Worm (Caenorhabditis elegans) whole organism, L1 larva: ENCODE data around the gene nhr-264.

Experiments
- C04F5.9 ChIP-seq: sonication (generic microtip); optimal IDR thresholded peaks from 2 replicates; lab custom pipeline; 2016; ENCODE audit warnings: missing genetic modification characterization, missing compliant biosample characterization
- C16A3.4 ChIP-seq: fragments of 150-350 bp; optimal IDR thresholded peaks from 2 replicates; lab custom pipeline; 2014; ENCODE audit warnings: missing biosample characterization, missing genetic modification characterization
- aha-1 ChIP-seq: fragments of 150-350 bp; optimal IDR thresholded peaks from 2 replicates; lab custom pipeline; 2014; ENCODE audit warnings: missing biosample characterization, missing genetic modification characterization
- alr-1 ChIP-seq: fragments of 200-800 bp; sonication (Bioruptor generic); optimal IDR thresholded peaks from 2 replicates; lab custom pipeline; 2018; ENCODE audit warnings: borderline replicate concordance, mild to moderate bottlenecking, missing genetic modification characterization, missing compliant biosample characterization
- aly-2 ChIP-seq: fragments of 150-350 bp; optimal IDR thresholded peaks from 2 replicates; lab custom pipeline; 2014; ENCODE audit warnings: missing biosample characterization, missing genetic modification characterization
- blmp-1 ChIP-seq: fragments of 150-350 bp; optimal IDR thresholded peaks from 2 replicates; lab custom pipeline; 2014; ENCODE audit warnings: missing biosample characterization, missing genetic modification characterization
- ceh-88 ChIP-seq: fragments of 200-800 bp; sonication (Bioruptor generic); IDR thresholded peaks from 2 replicates; pipeline ENCODE4 v1.3.6; 2022; ENCODE audit warnings: missing genetic modification characterization, missing compliant biosample characterization
- dpl-1 ChIP-seq, 3 experiments: fragments of 150-350 bp in 2 of 3; sonication (generic microtip) in 1 of 3; optimal IDR thresholded peaks; 2 replicates each; lab custom pipeline; 2014 to 2017; ENCODE audit warnings: missing biosample characterization in 3 of 3, missing genetic modification characterization in 3 of 3, missing genetic modification reagents in 3 of 3
- efl-3 ChIP-seq: fragments of 200-800 bp; sonication (Bioruptor generic); optimal IDR thresholded peaks from 2 replicates; lab custom pipeline; 2018; ENCODE audit warnings: mild to moderate bottlenecking, missing genetic modification characterization, missing compliant biosample characterization
- elt-2 ChIP-seq: sonication (generic microtip); optimal IDR thresholded peaks from 2 replicates; lab custom pipeline; 2016; ENCODE audit warnings: missing genetic modification characterization, mild to moderate bottlenecking, inconsistent platforms, missing compliant biosample characterization, missing genetic modification reagents
- ets-5 ChIP-seq: fragments of 200-800 bp; sonication (Bioruptor generic); IDR thresholded peaks from 2 replicates; pipeline ENCODE4 v1.3.6; 2022; ENCODE audit warnings: missing genetic modification characterization, missing compliant biosample characterization
- fkh-10 ChIP-seq: sonication (generic microtip); optimal IDR thresholded peaks from 2 replicates; lab custom pipeline; 2017; ENCODE audit warnings: missing biosample characterization, missing genetic modification reagents, missing genetic modification characterization
- fkh-8 ChIP-seq: sonication (generic microtip); optimal IDR thresholded peaks from 2 replicates; lab custom pipeline; 2016; ENCODE audit warnings: mild to moderate bottlenecking, missing genetic modification characterization, missing compliant biosample characterization
- fos-1 ChIP-seq: fragments of 150-350 bp; optimal IDR thresholded peaks from 2 replicates; lab custom pipeline; 2014; ENCODE audit warnings: missing biosample characterization, missing genetic modification characterization
- hlh-4 ChIP-seq: sonication (generic microtip); optimal IDR thresholded peaks from 2 replicates; lab custom pipeline; 2016; ENCODE audit warnings: mild to moderate bottlenecking, missing genetic modification characterization, missing compliant biosample characterization
- hpl-2 ChIP-seq: fragments of 150-350 bp; optimal IDR thresholded peaks from 2 replicates; lab custom pipeline; 2014; ENCODE audit warnings: missing biosample characterization, missing genetic modification reagents, missing genetic modification characterization
- irx-1 ChIP-seq: sonication (generic microtip); optimal IDR thresholded peaks from 2 replicates; lab custom pipeline; 2016; ENCODE audit warnings: missing genetic modification characterization, missing compliant biosample characterization
- isw-1 ChIP-seq: fragments of 200-800 bp; sonication (Bioruptor generic); IDR thresholded peaks from 2 replicates; pipeline ENCODE4 v1.3.6; 2022; ENCODE audit warnings: missing genetic modification characterization, missing compliant biosample characterization
- lin-13 ChIP-seq: fragments of 150-350 bp; optimal IDR thresholded peaks from 2 replicates; lab custom pipeline; 2014; ENCODE audit warnings: missing biosample characterization, missing genetic modification reagents, missing genetic modification characterization
- lin-35 ChIP-seq, 2 experiments: fragments of 150-350 bp; optimal IDR thresholded peaks; 2 replicates each; lab custom pipeline; 2014; ENCODE audit warnings: missing biosample characterization in 2 of 2, missing genetic modification characterization in 2 of 2, missing genetic modification reagents in 2 of 2
- lin-39 ChIP-seq: fragments of 150-350 bp; optimal IDR thresholded peaks from 2 replicates; lab custom pipeline; 2014; ENCODE audit warnings: missing biosample characterization, missing genetic modification reagents, missing genetic modification characterization
- mab-9 ChIP-seq: fragments of 200-800 bp; sonication (Bioruptor generic); IDR thresholded peaks from 2 replicates; pipeline ENCODE4 v1.3.6; 2022; ENCODE audit warnings: missing genetic modification reagents, missing genetic modification characterization, missing compliant biosample characterization
- mdl-1 ChIP-seq, 2 experiments: fragments of 150-350 bp; optimal IDR thresholded peaks; 2 replicates each; lab custom pipeline; 2014 to 2017; ENCODE audit warnings: missing biosample characterization in 2 of 2, missing genetic modification characterization in 2 of 2, inconsistent platforms in 1 of 2
- nhr-11 ChIP-seq: fragments of 150-350 bp; optimal IDR thresholded peaks from 2 replicates; lab custom pipeline; 2014; ENCODE audit warnings: missing biosample characterization, missing genetic modification characterization
- nhr-12 ChIP-seq: sonication (generic microtip); optimal IDR thresholded peaks from 2 replicates; lab custom pipeline; 2017; ENCODE audit warnings: missing biosample characterization, missing genetic modification characterization
- nhr-28 ChIP-seq: fragments of 150-350 bp; optimal IDR thresholded peaks from 2 replicates; lab custom pipeline; 2014; ENCODE audit warnings: missing biosample characterization, missing genetic modification characterization
- nhr-47 ChIP-seq: sonication (generic microtip); optimal IDR thresholded peaks from 2 replicates; lab custom pipeline; 2016; ENCODE audit warnings: mild to moderate bottlenecking, missing genetic modification characterization, moderate library complexity, missing compliant biosample characterization
- pax-3 ChIP-seq: fragments of 200-800 bp; sonication (Bioruptor generic); optimal IDR thresholded peaks from 2 replicates; lab custom pipeline; 2018; ENCODE audit warnings: mild to moderate bottlenecking, missing genetic modification characterization, moderate library complexity, missing compliant biosample characterization
- rnt-1 ChIP-seq: sonication (generic microtip); optimal IDR thresholded peaks from 2 replicates; lab custom pipeline; 2016; ENCODE audit warnings: mild to moderate bottlenecking, missing genetic modification characterization, moderate library complexity, missing compliant biosample characterization
- skn-1 ChIP-seq: fragments of 150-350 bp; optimal IDR thresholded peaks from 2 replicates; lab custom pipeline; 2014; ENCODE audit warnings: missing biosample characterization, missing genetic modification characterization
- snpc-4 ChIP-seq: fragments of 150-350 bp; optimal IDR thresholded peaks from 2 replicates; lab custom pipeline; 2014; ENCODE audit warnings: missing biosample characterization, missing genetic modification characterization
- snu-23 ChIP-seq: sonication (generic microtip); optimal IDR thresholded peaks from 2 replicates; lab custom pipeline; 2016; ENCODE audit warnings: missing genetic modification characterization, missing compliant biosample characterization
- sox-4 ChIP-seq: sonication (generic microtip); optimal IDR thresholded peaks from 2 replicates; lab custom pipeline; 2016; ENCODE audit warnings: missing genetic modification characterization, missing compliant biosample characterization
- sup-37 ChIP-seq: fragments of 200-800 bp; sonication (Bioruptor generic); optimal IDR thresholded peaks from 2 replicates; lab custom pipeline; 2018; ENCODE audit warnings: mild to moderate bottlenecking, missing genetic modification characterization, missing compliant biosample characterization
- swsn-7 ChIP-seq: sonication (generic microtip); optimal IDR thresholded peaks from 2 replicates; lab custom pipeline; 2016; ENCODE audit warnings: missing genetic modification characterization, missing compliant biosample characterization
- tlp-1 ChIP-seq: fragments of 150-350 bp; optimal IDR thresholded peaks from 2 replicates; lab custom pipeline; 2014; ENCODE audit warnings: missing biosample characterization, missing genetic modification characterization
- unc-30 ChIP-seq: sonication (generic microtip); optimal IDR thresholded peaks from 2 replicates; lab custom pipeline; 2017; ENCODE audit warnings: missing biosample characterization, missing genetic modification characterization
- unc-98 ChIP-seq: fragments of 200-800 bp; sonication (Bioruptor generic); IDR thresholded peaks from 2 replicates; pipeline ENCODE4 v1.3.6; 2022; ENCODE audit warnings: missing genetic modification characterization, missing compliant biosample characterization
- xbp-1 ChIP-seq: sonication (generic microtip); optimal IDR thresholded peaks from 2 replicates; lab custom pipeline; 2016; ENCODE audit warnings: missing genetic modification characterization, missing compliant biosample characterization
- zip-4 ChIP-seq: fragments of 200-800 bp; sonication (Bioruptor generic); optimal IDR thresholded peaks from 2 replicates; lab custom pipeline; 2018; ENCODE audit warnings: mild to moderate bottlenecking, missing genetic modification characterization, moderate library complexity, missing compliant biosample characterization
- ztf-11 ChIP-seq, 2 experiments: sonication (generic microtip); optimal IDR thresholded peaks; 2 replicates each; lab custom pipeline; 2016 to 2017; ENCODE audit warnings: missing genetic modification characterization in 2 of 2, missing biosample characterization in 1 of 2, missing compliant biosample characterization in 1 of 2
- ztf-4 ChIP-seq: fragments of 150-350 bp; optimal IDR thresholded peaks from 2 replicates; lab custom pipeline; 2014; ENCODE audit warnings: missing biosample characterization, missing genetic modification characterization

The nhr-264 gene

ce11 chrIV:9308975-9309374 is 15.2 kb upstream of the nhr-264 start, which contains the start of gene F49C12.6:
Gene F49C12.6 (minus strand): TSS chrIV:9309075.
- no peak for TF ChIP-seq skn-1
- TF ChIP-seq mdl-1 (tag; optimal IDR thresholded peaks at IDR 0.05; lab: Kevin White, UChicago) = no peak
- TF ChIP-seq blmp-1 (tag; lab: Kevin White, UChicago) = no peak
- TF ChIP-seq unc-30 = no peak
- no peak for TF ChIP-seq rnt-1 (tag; lab: Kevin White, UChicago)
- TF ChIP-seq pax-3 (tag; lab: Kevin White, UChicago) = no peak
- no peak for TF ChIP-seq lin-35 (GFP tag; optimal IDR thresholded peaks at IDR 0.05; lab: Kevin White, UChicago)

ce11 chrIV:9304617-9305016 is 10.9 kb upstream of the nhr-264 start, which contains the start of gene F49C12.5:
Gene F49C12.5 (plus strand): TSS chrIV:9304917.
- no peak for TF ChIP-seq irx-1 (tag; lab: Kevin White, UChicago)
- no peak for TF ChIP-seq nhr-28
- no peak for TF ChIP-seq fkh-8

- no peak for TF ChIP-seq lin-39
- no peak for TF ChIP-seq alr-1 (tag; lab: Kevin White, UChicago)
- no peak for TF ChIP-seq dpl-1 (GFP tag; optimal IDR thresholded peaks at IDR 0.05; lab: Kevin White, UChicago)
- no peak for TF ChIP-seq skn-1
- TF ChIP-seq hlh-4 (tag; lab: Kevin White, UChicago) = no peak
- no peak for TF ChIP-seq zip-4 (GFP tag; lab: Kevin White, UChicago)
- TF ChIP-seq fkh-10 (GFP tag; lab: Kevin White, UChicago) = no peak
- TF ChIP-seq efl-3 (GFP tag; lab: Kevin White, UChicago) = no peak
- no peak for TF ChIP-seq pax-3 (tag; lab: Kevin White, UChicago)
- no peak for TF ChIP-seq ceh-88 (GFP tag; lab: Robert Waterston, UW)
- TF ChIP-seq lin-13 (GFP tag; lab: Kevin White, UChicago) = no peak
- no peak for TF ChIP-seq aha-1 (tag; lab: Kevin White, UChicago)
- TF ChIP-seq, all 84 proteins: peak for 0
These were observed 10.3 kb upstream of the nhr-264 start, which contains the start of gene F49C12.4 for ce11 chrIV:9303994-9304393. Gene F49C12.4 (minus strand): TSS chrIV:9304094.

- TF ChIP-seq unc-30 = no peak
- TF ChIP-seq isw-1 = no peak
- TF ChIP-seq tlp-1 (tag; lab: Kevin White, UChicago) = no peak
- TF ChIP-seq ztf-4 (tag; lab: Kevin White, UChicago) = no peak
- TF ChIP-seq ets-5 (GFP tag; lab: Robert Waterston, UW) = no peak
- no peak for TF ChIP-seq aly-2
- no peak for TF ChIP-seq snpc-4 (tag; lab: Kevin White, UChicago)
- no peak for TF ChIP-seq xbp-1 (tag; lab: Kevin White, UChicago)
- no peak for TF ChIP-seq nhr-28
- TF ChIP-seq skn-1 = no peak
- TF ChIP-seq unc-98 (GFP tag; lab: Robert Waterston, UW) = no peak
- TF ChIP-seq hpl-2 = no peak
These were observed 6.4 kb upstream of the nhr-264 start, which contains the start of gene F49C12.3 for ce11 chrIV:9300127-9300526. Gene F49C12.3 (plus strand): TSS chrIV:9300427.

ce11 chrIV:9299145-9299544 is 5.4 kb upstream of the nhr-264 start, which contains the start of gene F49C12.2:
Gene F49C12.2 (minus strand): TSS chrIV:9299245.
- no peak for TF ChIP-seq aha-1 (tag; lab: Kevin White, UChicago)
- no peak for TF ChIP-seq unc-30
- no peak for TF ChIP-seq isw-1
- TF ChIP-seq C04F5.9 (tag; lab: Kevin White, UChicago) = no peak

- no peak for TF ChIP-seq ztf-4 (tag; lab: Kevin White, UChicago)
These were observed 2.6 kb upstream of the nhr-264 start, which contains the start of gene F49C12.1 for ce11 chrIV:9296285-9296684. Gene F49C12.1 (minus strand): TSS chrIV:9296354.

ce11 chrIV:9289635-9290034 is 4.1 kb downstream of the nhr-264 start:
- no peak for TF ChIP-seq mab-9
- no peak for TF ChIP-seq nhr-12 (tag; lab: Kevin White, UChicago)
- TF ChIP-seq C16A3.4 (tag; lab: Kevin White, UChicago) = no peak
- TF ChIP-seq lin-13 (GFP tag; lab: Kevin White, UChicago) = no peak
- no peak for TF ChIP-seq fos-1 (tag; lab: Kevin White, UChicago)
- no peak for TF ChIP-seq snu-23
- no peak for TF ChIP-seq blmp-1 (tag; lab: Kevin White, UChicago)
- TF ChIP-seq nhr-47 (tag; lab: Kevin White, UChicago) = no peak
- no peak for TF ChIP-seq lin-35 (GFP tag; optimal IDR thresholded peaks at IDR 0.05; lab: Kevin White, UChicago)
- TF ChIP-seq swsn-7 = no peak
- TF ChIP-seq sup-37 (GFP tag; lab: Kevin White, UChicago) = no peak
- TF ChIP-seq elt-2 (tag; lab: Kevin White, UChicago) = no peak
- TF ChIP-seq ztf-11 (tag; optimal IDR thresholded peaks at IDR 0.05; lab: Kevin White, UChicago) = no peak
- TF ChIP-seq nhr-11 (tag; lab: Kevin White, UChicago) = no peak
- TF ChIP-seq mdl-1 (tag; optimal IDR thresholded peaks at IDR 0.05; lab: Kevin White, UChicago) = no peak
- no peak for TF ChIP-seq sox-4 (tag; lab: Kevin White, UChicago)
